Worm (Caenorhabditis elegans) whole organism, L4/young adult: Measurements from ENCODE around the gene mab-10.

Experiments
- dao-5 ChIP-seq: sonication (generic microtip); optimal IDR thresholded peaks from 2 replicates; lab custom pipeline; 2016; ENCODE audit warnings: missing genotype, missing genetic modification characterization, moderate library complexity, missing compliant biosample characterization
- him-1 ChIP-seq: sonication (generic microtip); optimal IDR thresholded peaks from 2 replicates; lab custom pipeline; 2016; ENCODE audit warnings: missing genotype, missing genetic modification reagents, missing genetic modification characterization, missing compliant biosample characterization

DNA sequence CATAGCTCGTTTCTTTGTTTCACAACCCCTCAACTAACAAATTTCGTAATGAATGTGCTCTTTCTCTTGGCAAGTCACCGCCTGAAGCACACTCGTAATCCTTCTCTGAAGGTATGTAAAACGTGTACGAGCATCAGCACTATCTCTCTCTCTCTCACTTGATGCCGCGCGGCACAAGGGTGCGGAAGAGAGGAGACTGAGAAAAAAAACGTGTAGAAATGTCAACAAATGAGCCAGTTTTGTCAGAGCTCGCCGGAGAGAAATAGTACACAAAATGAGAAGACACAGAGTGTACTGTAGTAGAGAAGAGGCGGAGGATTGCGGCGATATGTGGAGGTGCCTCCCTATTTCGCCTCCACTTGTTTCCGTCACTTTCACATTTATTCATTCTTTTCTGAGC is 17.6 kb upstream of the mab-10 start, which contains the start of gene F59B10.3:
- TF ChIP-seq him-1 (tag; lab: Kevin White, UChicago) (no peak), dao-5 (tag; lab: Kevin White, UChicago) (no peak)
